Worm (Caenorhabditis elegans) whole organism, L4/young adult: ENCODE data around the gene wapl-1.

Experiments
- W03F9.2 ChIP-seq: fragments of 150-350 bp; optimal IDR thresholded peaks from 2 replicates; lab custom pipeline; 2014; ENCODE audit warnings: missing biosample characterization, missing genetic modification characterization
- him-1 ChIP-seq: sonication (generic microtip); optimal IDR thresholded peaks from 2 replicates; lab custom pipeline; 2016; ENCODE audit warnings: missing genotype, missing genetic modification reagents, missing genetic modification characterization, missing compliant biosample characterization

- TF ChIP-seq W03F9.2: no peak
- TF ChIP-seq him-1 (tag; lab: Kevin White, UChicago): no peak
These were observed 47.1 kb downstream of the wapl-1 start for ce11 chrIV:4398420-4398819.
